Fruit fly (Drosophila melanogaster) Kc167 (cell line): Measurements from ENCODE around the gene Gld2.

Experiments
- Sin3A ChIP-seq: fragments of >200 bp; optimal IDR thresholded peaks from 2 replicates; lab custom pipeline; 2018; ENCODE audit warnings: missing external identifiers
- psq ChIP-seq: fragments of >200 bp; optimal IDR thresholded peaks from 2 replicates; lab custom pipeline; 2017; ENCODE audit warnings: missing external identifiers

DNA sequence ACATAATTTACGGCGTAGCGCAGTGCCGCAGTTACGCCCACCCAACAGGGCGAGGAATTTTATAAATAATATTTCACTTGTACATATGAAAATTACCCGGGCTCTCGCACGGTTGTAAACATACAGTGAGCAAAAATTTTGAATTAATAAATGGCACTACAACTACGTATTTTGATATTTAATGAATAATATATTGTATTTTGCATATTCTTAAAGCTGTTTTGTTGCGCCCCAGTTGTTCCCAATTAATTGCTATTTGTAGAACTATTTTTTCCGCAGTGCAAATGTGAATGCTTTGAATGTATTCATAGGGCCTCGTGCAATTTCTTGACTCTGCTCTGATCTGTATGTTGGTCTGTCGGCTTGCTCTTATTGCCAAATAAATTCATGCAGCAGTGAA is 25.9 kb upstream of the Gld2 start:
- TF ChIP-seq psq (lab: Kevin White, UChicago) (no peak), Sin3A (no peak)
